Worm (Caenorhabditis elegans): ENCODE results near the gene M03E7.3.

M03E7.3 gene

DNA sequence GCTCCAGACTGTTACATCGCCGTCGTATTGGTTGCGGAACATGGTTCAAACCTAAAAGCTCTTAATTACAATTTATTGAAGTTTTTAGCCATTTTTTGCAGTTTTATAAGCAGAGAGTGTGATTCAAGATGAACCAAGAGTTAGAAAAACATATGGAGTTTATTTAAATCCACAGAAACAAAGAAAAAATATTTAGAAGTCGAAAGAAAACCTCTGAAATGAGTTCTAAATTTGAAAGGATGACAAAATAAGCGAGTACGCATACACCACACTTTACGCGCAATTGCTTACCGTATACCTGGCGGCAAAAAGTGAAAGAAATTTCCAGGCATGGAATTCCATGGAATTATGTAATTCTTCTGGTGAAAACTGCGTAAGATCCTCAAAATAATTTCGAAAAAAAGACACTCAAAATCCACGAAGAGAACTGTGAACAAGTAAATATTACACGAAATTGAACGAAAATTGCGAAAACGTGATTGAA lies 30.5 kb upstream of the M03E7.3 start, which contains the start of gene pas-6:
TSS of gene pas-6 (minus strand) at position 51 of the 484 bp plus-strand sequence.
- TF ChIP-seq ref-1 (GFP tag; conservative IDR thresholded peaks at IDR 0.05) (no peak), ztf-29 (GFP tag; IDR thresholded peaks at IDR 0.05) (no peak), T22C8.4 (GFP tag; IDR thresholded peaks at IDR 0.05) (no peak), klf-2 (GFP tag; conservative IDR thresholded peaks at IDR 0.05) (no peak), med-1 (GFP tag; optimal IDR thresholded peaks at IDR 0.05; ENCODE audit: insufficient read depth) (no peak), cog-1 (tag; optimal IDR thresholded peaks at IDR 0.05) (no peak), flt-1 (GFP tag; IDR thresholded peaks at IDR 0.05) (no peak)

DNA sequence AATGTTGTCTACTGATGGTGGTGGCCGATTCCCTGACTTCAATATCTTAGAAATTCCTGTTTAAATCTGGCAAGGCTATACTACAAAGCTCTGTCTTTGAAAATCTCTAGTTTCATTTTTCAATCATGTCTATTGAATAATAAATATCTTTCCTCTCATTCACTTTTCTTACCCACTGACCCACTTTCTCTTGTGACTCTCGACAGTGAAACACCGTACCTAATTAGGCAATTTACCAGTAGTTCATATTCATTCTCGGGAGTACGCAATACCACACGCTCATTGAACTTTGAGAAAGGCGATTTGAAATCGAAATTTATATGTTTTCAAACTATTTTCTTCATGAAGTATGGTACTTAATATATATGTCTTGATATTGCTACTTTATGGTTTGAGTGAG lies 30.0 kb upstream of the M03E7.3 start, which contains the start of gene CD4.11:
TSS of gene CD4.11 (plus strand) at position 301 of the 400 bp plus-strand sequence.
- TF ChIP-seq ztf-23 (GFP tag; IDR thresholded peaks at IDR 0.05) = no peak
- TF ChIP-seq klf-2 (GFP tag; conservative IDR thresholded peaks at IDR 0.05) = no peak
- no peak for TF ChIP-seq ztf-29 (GFP tag; IDR thresholded peaks at IDR 0.05)
- no peak for TF ChIP-seq flt-1 (GFP tag; IDR thresholded peaks at IDR 0.05)
- no peak for TF ChIP-seq ref-1 (GFP tag; conservative IDR thresholded peaks at IDR 0.05)
- no peak for TF ChIP-seq T22C8.4 (GFP tag; IDR thresholded peaks at IDR 0.05)
- TF ChIP-seq tab-1 (GFP tag; IDR thresholded peaks at IDR 0.05) = no peak
- TF ChIP-seq cog-1 (tag; optimal IDR thresholded peaks at IDR 0.05) = no peak

- TF ChIP-seq med-1 (GFP tag; optimal IDR thresholded peaks at IDR 0.05; ENCODE audit: insufficient read depth) (no peak), ztf-23 (GFP tag; IDR thresholded peaks at IDR 0.05) (no peak), flt-1 (GFP tag; IDR thresholded peaks at IDR 0.05) (no peak), klf-2 (GFP tag; conservative IDR thresholded peaks at IDR 0.05) (no peak), tab-1 (GFP tag; IDR thresholded peaks at IDR 0.05) (no peak), ztf-29 (GFP tag; IDR thresholded peaks at IDR 0.05) (no peak), T22C8.4 (GFP tag; IDR thresholded peaks at IDR 0.05) (no peak), cog-1 (tag; optimal IDR thresholded peaks at IDR 0.05) (no peak), ref-1 (GFP tag; conservative IDR thresholded peaks at IDR 0.05) (no peak)
Measured at ce11 chrV:5587042-5587441, 27.8 kb upstream of the M03E7.3 start.

DNA sequence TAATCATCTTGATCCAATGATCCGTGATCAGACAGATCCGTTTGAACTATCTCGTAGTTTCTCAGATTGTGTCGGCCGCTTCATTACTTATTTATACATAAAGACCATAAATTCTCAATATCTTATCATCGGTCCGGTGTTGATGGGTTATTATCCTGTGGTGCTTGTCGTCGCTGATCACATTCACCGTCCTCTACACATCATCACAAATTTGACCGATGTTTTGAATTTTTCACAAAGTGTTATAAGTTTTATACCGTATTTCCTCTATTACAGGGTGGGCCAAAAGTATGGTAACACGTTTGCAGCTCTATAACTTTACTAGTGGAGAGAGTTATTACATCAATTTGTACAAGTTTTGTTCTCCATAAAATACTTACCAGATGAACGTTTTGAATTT lies 26.9 kb upstream of the M03E7.3 start:
- no peak for TF ChIP-seq T22C8.4 (GFP tag; IDR thresholded peaks at IDR 0.05)
- no peak for TF ChIP-seq med-1 (GFP tag; optimal IDR thresholded peaks at IDR 0.05; ENCODE audit: insufficient read depth)
- TF ChIP-seq ztf-29 (GFP tag; IDR thresholded peaks at IDR 0.05) = no peak
- no peak for TF ChIP-seq cog-1 (tag; optimal IDR thresholded peaks at IDR 0.05)
- TF ChIP-seq ztf-23 (GFP tag; IDR thresholded peaks at IDR 0.05) = no peak
- TF ChIP-seq flt-1 (GFP tag; IDR thresholded peaks at IDR 0.05) = no peak
- TF ChIP-seq ref-1 (GFP tag; conservative IDR thresholded peaks at IDR 0.05) = no peak
- no peak for TF ChIP-seq tab-1 (GFP tag; IDR thresholded peaks at IDR 0.05)
- no peak for TF ChIP-seq klf-2 (GFP tag; conservative IDR thresholded peaks at IDR 0.05)

- TF ChIP-seq ztf-23 (GFP tag; IDR thresholded peaks at IDR 0.05) (no peak), klf-2 (GFP tag; conservative IDR thresholded peaks at IDR 0.05) (no peak), tab-1 (GFP tag; IDR thresholded peaks at IDR 0.05) (no peak), cog-1 (tag; optimal IDR thresholded peaks at IDR 0.05) (no peak), T22C8.4 (GFP tag; IDR thresholded peaks at IDR 0.05) (no peak), med-1 (GFP tag; optimal IDR thresholded peaks at IDR 0.05; ENCODE audit: insufficient read depth) (no peak), ref-1 (GFP tag; conservative IDR thresholded peaks at IDR 0.05) (no peak), ztf-29 (GFP tag; IDR thresholded peaks at IDR 0.05) (no peak), flt-1 (GFP tag; IDR thresholded peaks at IDR 0.05) (no peak)
Measured at ce11 chrV:5591887-5592286, 22.9 kb upstream of the M03E7.3 start.

- TF ChIP-seq med-1 (GFP tag; optimal IDR thresholded peaks at IDR 0.05; ENCODE audit: insufficient read depth) (no peak), ztf-23 (GFP tag; IDR thresholded peaks at IDR 0.05) (peak; percentile 41; the same call in 1 of the 2 replicates), ref-1 (GFP tag; conservative IDR thresholded peaks at IDR 0.05) (no peak), tab-1 (GFP tag; IDR thresholded peaks at IDR 0.05) (peak; percentile 12; the same call in 1 of the 2 replicates), T22C8.4 (GFP tag; IDR thresholded peaks at IDR 0.05) (no peak), flt-1 (GFP tag; IDR thresholded peaks at IDR 0.05) (0 out of 2 replicates have a peak, but pooled peaks have one; percentile 59), klf-2 (GFP tag; conservative IDR thresholded peaks at IDR 0.05) (no peak), ztf-29 (GFP tag; IDR thresholded peaks at IDR 0.05) (no peak), cog-1 (tag; optimal IDR thresholded peaks at IDR 0.05) (peak; percentile 45)
Measured at ce11 chrV:5592323-5592722, 22.5 kb upstream of the M03E7.3 start, which contains the start of gene vps-37. Gene vps-37, plus strand, starts transcription at chrV:5592700.

DNA sequence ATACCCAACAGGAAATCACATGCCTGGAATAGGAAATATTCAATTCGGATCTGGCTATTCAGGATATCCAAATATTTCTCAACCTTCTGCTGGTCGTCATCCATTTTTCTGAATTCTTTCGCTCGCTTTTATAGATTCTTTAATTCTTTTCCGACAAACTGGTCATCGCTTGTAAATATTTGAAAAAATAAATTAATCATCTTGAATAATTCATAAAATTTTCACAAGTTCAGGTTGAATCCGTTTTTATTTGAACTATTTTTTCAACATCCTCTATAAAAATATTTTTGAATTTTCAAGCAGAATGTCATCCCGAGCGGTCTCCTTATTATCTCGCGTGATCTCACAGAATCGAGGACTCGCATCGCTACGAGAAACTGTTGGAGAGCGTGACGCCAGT lies 21.4 kb upstream of the M03E7.3 start, which contains the start of gene mrpl-48:
TSS of gene mrpl-48 (plus strand) at position 301 of the 400 bp plus-strand sequence.
- TF ChIP-seq klf-2 (GFP tag; conservative IDR thresholded peaks at IDR 0.05) (no peak), tab-1 (GFP tag; IDR thresholded peaks at IDR 0.05) (no peak), ref-1 (GFP tag; conservative IDR thresholded peaks at IDR 0.05) (no peak), med-1 (GFP tag; optimal IDR thresholded peaks at IDR 0.05; ENCODE audit: insufficient read depth) (no peak), ztf-23 (GFP tag; IDR thresholded peaks at IDR 0.05) (no peak), ztf-29 (GFP tag; IDR thresholded peaks at IDR 0.05) (no peak), cog-1 (tag; optimal IDR thresholded peaks at IDR 0.05) (no peak), flt-1 (GFP tag; IDR thresholded peaks at IDR 0.05) (no peak), T22C8.4 (GFP tag; IDR thresholded peaks at IDR 0.05) (no peak)

DNA sequence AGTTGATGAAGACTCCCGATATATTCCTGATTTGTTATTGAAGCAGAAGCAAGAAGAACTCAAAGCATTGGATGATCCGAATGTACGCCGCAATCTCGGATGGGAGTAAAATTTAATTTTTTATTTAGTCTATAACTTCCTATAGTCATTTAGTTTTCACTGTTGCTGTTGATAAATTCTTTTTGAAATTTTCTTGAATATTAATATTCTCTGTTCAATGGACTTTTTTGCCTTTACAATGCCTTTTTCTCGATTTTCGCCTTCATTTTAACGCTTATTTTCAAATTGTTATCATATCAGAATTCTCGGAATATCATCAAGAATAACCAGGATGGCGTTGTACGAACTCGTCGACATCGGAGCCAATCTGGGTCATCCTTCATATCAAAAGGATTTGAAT lies 20.5 kb upstream of the M03E7.3 start, which contains the start of gene crn-2:
TSS of gene crn-2 (plus strand) at position 301 of the 400 bp plus-strand sequence.
- TF ChIP-seq ref-1 (GFP tag; conservative IDR thresholded peaks at IDR 0.05) (no peak), flt-1 (GFP tag; IDR thresholded peaks at IDR 0.05) (no peak), T22C8.4 (GFP tag; IDR thresholded peaks at IDR 0.05) (no peak), tab-1 (GFP tag; IDR thresholded peaks at IDR 0.05) (no peak)

ce11 chrV:5596391-5597030 lies 18.3 kb upstream of the M03E7.3 start, which contains the start of gene zhit-1:
Gene zhit-1, minus strand, starts transcription at chrV:5596551.
- TF ChIP-seq T22C8.4 (GFP tag; IDR thresholded peaks at IDR 0.05) = no peak
- TF ChIP-seq klf-2 (GFP tag; conservative IDR thresholded peaks at IDR 0.05) = no peak
- no peak for TF ChIP-seq ztf-23 (GFP tag; IDR thresholded peaks at IDR 0.05)
- TF ChIP-seq ztf-29 (GFP tag; IDR thresholded peaks at IDR 0.05) = no peak
- TF ChIP-seq flt-1 (GFP tag; IDR thresholded peaks at IDR 0.05) = no peak
- no peak for TF ChIP-seq ref-1 (GFP tag; conservative IDR thresholded peaks at IDR 0.05)
- TF ChIP-seq tab-1 (GFP tag; IDR thresholded peaks at IDR 0.05) = no peak
- TF ChIP-seq med-1 (GFP tag; optimal IDR thresholded peaks at IDR 0.05; ENCODE audit: insufficient read depth) = no peak
- TF ChIP-seq cog-1 (tag; optimal IDR thresholded peaks at IDR 0.05) = no peak

Measured in whole organism, midembryonic.